Worm (Caenorhabditis elegans): ENCODE results near the gene ptr-4.

DNA sequence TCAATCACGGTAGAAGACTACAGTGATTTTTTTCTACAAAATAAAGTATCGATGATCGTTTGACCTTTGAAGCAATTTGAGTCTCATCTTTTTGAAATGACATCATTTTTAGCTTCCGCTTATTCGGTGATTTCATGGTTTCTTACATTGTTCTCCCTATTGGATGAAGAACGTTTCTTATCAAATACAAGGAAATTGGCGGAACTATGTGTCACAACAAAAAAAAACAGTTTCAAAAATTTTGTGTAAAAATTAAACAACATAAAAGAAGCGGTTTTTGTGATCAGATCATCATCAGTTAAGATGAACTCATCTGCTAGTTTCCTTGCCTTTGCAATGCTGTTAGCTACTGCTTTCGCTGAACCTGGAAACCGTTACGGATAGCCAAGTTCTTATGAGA, 21.9 kb upstream of the ptr-4 start, which contains the start of gene C45B2.8:
- TF ChIP-seq hmbx-1 (tag; optimal IDR thresholded peaks at IDR 0.05) (no peak), tbx-37 (GFP tag; conservative IDR thresholded peaks at IDR 0.05) (no peak)

All from whole organism, early embryonic.